Fruit fly (Drosophila melanogaster) whole organism, embryonic: ENCODE results near the gene Kah.

Source experiments
- Awh ChIP-seq: fragments of 200-800 bp; sonication (Bioruptor generic); IDR thresholded peaks from 2 replicates; pipeline ENCODE4, ENCODE4 v1.3.6; 2022; ENCODE audit warnings: missing biosample characterization, missing genetic modification characterization
- B-H1 ChIP-seq: fragments of 200-800 bp; sonication (Bioruptor generic); IDR thresholded peaks from 3 replicates; pipeline ENCODE4 v1.3.6; 2022; ENCODE audit warnings: missing biosample characterization, missing genetic modification characterization
- CG1024 ChIP-seq: fragments of 200-800 bp; sonication (Bioruptor generic); IDR thresholded peaks from 2 replicates; pipeline ENCODE4 v1.3.6; 2022; ENCODE audit warnings: missing biosample characterization, missing genetic modification characterization
- CG11398 ChIP-seq: fragments of 200-800 bp; sonication (Bioruptor generic); optimal IDR thresholded peaks from 2 replicates; lab custom pipeline; 2016; ENCODE audit warnings: missing biosample characterization, missing genetic modification characterization
- CG12299 ChIP-seq: fragments of 200-800 bp; sonication (Bioruptor generic); optimal IDR thresholded peaks from 2 replicates; lab custom pipeline; 2018; ENCODE audit warnings: missing biosample characterization, mild to moderate bottlenecking, missing genetic modification characterization
- CG12744 ChIP-seq: fragments of 200-800 bp; sonication (Bioruptor generic); optimal IDR thresholded peaks from 2 replicates; lab custom pipeline; 2016; ENCODE audit warnings: missing biosample characterization, missing genetic modification characterization
- CG13775 ChIP-seq: fragments of 200-800 bp; sonication (Bioruptor generic); optimal IDR thresholded peaks from 3 replicates; lab custom pipeline; 2017; ENCODE audit warnings: missing biosample characterization, mild to moderate bottlenecking, missing genetic modification characterization
- CG13894 ChIP-seq: fragments of 200-800 bp; sonication (Bioruptor generic); optimal IDR thresholded peaks from 3 replicates; lab custom pipeline; 2018; ENCODE audit warnings: missing biosample characterization, mild to moderate bottlenecking, missing genetic modification characterization, moderate library complexity
- CG14965 ChIP-seq: fragments of 200-800 bp; sonication (Bioruptor generic); optimal IDR thresholded peaks from 2 replicates; lab custom pipeline; 2016; ENCODE audit warnings: missing biosample characterization, missing genetic modification characterization, borderline replicate concordance
- CG15514 ChIP-seq: fragments of 200-800 bp; sonication (Bioruptor generic); optimal IDR thresholded peaks from 3 replicates; lab custom pipeline; 2017; ENCODE audit warnings: missing biosample characterization, missing genetic modification characterization, mild to moderate bottlenecking, moderate library complexity, missing genetic modification reagents
- CG16779 ChIP-seq: fragments of 200-800 bp; sonication (Bioruptor generic); IDR thresholded peaks from 2 replicates; pipeline ENCODE4 v1.3.6; 2022; ENCODE audit warnings: missing biosample characterization, missing genetic modification characterization
- CG17328 ChIP-seq: fragments of 200-800 bp; sonication (Bioruptor generic); IDR thresholded peaks from 2 replicates; pipeline ENCODE4 v1.3.6; 2022; ENCODE audit warnings: missing biosample characterization, missing genetic modification characterization
- CG17361 ChIP-seq: fragments of 200-800 bp; sonication (Bioruptor generic); IDR thresholded peaks from 3 replicates; pipeline ENCODE4 v1.3.6; 2022; ENCODE audit warnings: missing biosample characterization, missing genetic modification characterization
- CG17612 ChIP-seq: fragments of 200-800 bp; sonication (Bioruptor generic); IDR thresholded peaks from 2 replicates; pipeline ENCODE4 v1.3.6; 2022; ENCODE audit warnings: missing biosample characterization, missing genetic modification characterization
- CG18619 ChIP-seq: fragments of 200-800 bp; sonication (Bioruptor generic); optimal IDR thresholded peaks from 3 replicates; lab custom pipeline; 2017; ENCODE audit warnings: missing biosample characterization, mild to moderate bottlenecking, missing genetic modification characterization
- CG2889 ChIP-seq: fragments of 200-800 bp; sonication (Bioruptor generic); IDR thresholded peaks from 3 replicates; pipeline ENCODE4 v1.3.6; 2022; ENCODE audit warnings: missing biosample characterization, missing genetic modification characterization
- CG30403 ChIP-seq: fragments of 200-800 bp; sonication (Bioruptor generic); optimal IDR thresholded peaks from 3 replicates; lab custom pipeline; 2016; ENCODE audit warnings: missing biosample characterization, missing genetic modification characterization
- CG32767 ChIP-seq: fragments of 200-800 bp; sonication (Bioruptor generic); IDR thresholded peaks from 2 replicates; pipeline ENCODE4 v1.3.6; 2022; ENCODE audit warnings: missing biosample characterization, missing genetic modification characterization
- CG33213 ChIP-seq: fragments of 200-800 bp; sonication (Bioruptor generic); optimal IDR thresholded peaks from 3 replicates; lab custom pipeline; 2016; ENCODE audit warnings: missing biosample characterization, missing genetic modification characterization
- CG34224 ChIP-seq: fragments of 200-800 bp; sonication (Bioruptor generic); IDR thresholded peaks from 3 replicates; pipeline ENCODE4 v1.3.6; 2022; ENCODE audit warnings: missing biosample characterization, missing genetic modification characterization; ENCODE audit not compliant: partially characterized antibody
- CG3847 ChIP-seq: fragments of 200-800 bp; sonication (Bioruptor generic); IDR thresholded peaks from 2 replicates; pipeline ENCODE4 v1.3.6; 2022; ENCODE audit warnings: missing biosample characterization, missing genetic modification characterization
- CG4404 ChIP-seq: fragments of 200-800 bp; sonication (Bioruptor generic); IDR thresholded peaks from 2 replicates; pipeline ENCODE4 v1.3.6; 2022; ENCODE audit warnings: missing biosample characterization, missing genetic modification characterization
- CG6765 ChIP-seq: fragments of 200-800 bp; sonication (Bioruptor generic); optimal IDR thresholded peaks from 3 replicates; lab custom pipeline; 2017; ENCODE audit warnings: missing biosample characterization, mild to moderate bottlenecking, missing genetic modification characterization
- CG6791 ChIP-seq: fragments of 200-800 bp; sonication (Bioruptor generic); IDR thresholded peaks from 3 replicates; pipeline ENCODE4 v1.3.6; 2022; ENCODE audit warnings: missing biosample characterization, missing genetic modification characterization; ENCODE audit not compliant: partially characterized antibody
- CG9437 ChIP-seq: fragments of 200-800 bp; sonication (Bioruptor generic); optimal IDR thresholded peaks from 2 replicates; lab custom pipeline; 2018; ENCODE audit warnings: missing biosample characterization, mild to moderate bottlenecking, missing genetic modification characterization
- CrebB ChIP-seq: fragments of 200-800 bp; sonication (Bioruptor generic); optimal IDR thresholded peaks from 3 replicates; lab custom pipeline; 2018; ENCODE audit warnings: missing biosample characterization, mild to moderate bottlenecking, missing genetic modification characterization
- H15 ChIP-seq: fragments of 200-800 bp; sonication (Bioruptor generic); IDR thresholded peaks from 3 replicates; pipeline ENCODE4 v1.3.6; 2022; ENCODE audit warnings: missing biosample characterization, missing genetic modification characterization
- HLH3B ChIP-seq: fragments of 200-800 bp; sonication (Bioruptor generic); IDR thresholded peaks from 2 replicates; pipeline ENCODE4 v1.3.6; 2022; ENCODE audit warnings: missing biosample characterization, missing genetic modification characterization
- HLH54F ChIP-seq: fragments of 200-800 bp; sonication (Bioruptor generic); optimal IDR thresholded peaks from 3 replicates; lab custom pipeline; 2016; ENCODE audit warnings: missing biosample characterization, missing genetic modification characterization
- Hsf ChIP-seq: fragments of 200-800 bp; sonication (Bioruptor generic); optimal IDR thresholded peaks from 3 replicates; lab custom pipeline; 2016; ENCODE audit warnings: missing biosample characterization, missing genetic modification characterization
- MTF-1 ChIP-seq: fragments of 200-800 bp; sonication (Bioruptor generic); optimal IDR thresholded peaks from 2 replicates; lab custom pipeline; 2018; ENCODE audit warnings: missing biosample characterization, mild to moderate bottlenecking, missing genetic modification characterization, borderline replicate concordance
- NC2α ChIP-seq: fragments of 200-800 bp; sonication (Bioruptor generic); optimal IDR thresholded peaks from 2 replicates; lab custom pipeline; 2016; ENCODE audit warnings: missing biosample characterization, missing genetic modification characterization
- NK7.1 ChIP-seq: fragments of 200-800 bp; sonication (Bioruptor generic); optimal IDR thresholded peaks from 3 replicates; lab custom pipeline; 2016; ENCODE audit warnings: missing biosample characterization, missing genetic modification characterization
- Poxn ChIP-seq: fragments of 200-800 bp; sonication (Bioruptor generic); IDR thresholded peaks from 2 replicates; pipeline ENCODE4 v1.3.6; 2022; ENCODE audit warnings: missing biosample characterization, missing genetic modification characterization
- bbx ChIP-seq: fragments of 200-800 bp; sonication (Bioruptor generic); IDR thresholded peaks from 2 replicates; pipeline ENCODE4 v1.3.6; 2022; ENCODE audit warnings: missing biosample characterization, missing genetic modification characterization; ENCODE audit not compliant: partially characterized antibody
- eve ChIP-seq, 2 experiments: fragments of >200 bp; optimal IDR thresholded peaks; 2 replicates each; lab custom pipeline; 2017; ENCODE audit warnings: missing biosample characterization in 2 of 2, missing genetic modification characterization in 2 of 2
- fd3F ChIP-seq: fragments of 200-800 bp; sonication (Bioruptor generic); optimal IDR thresholded peaks from 2 replicates; lab custom pipeline; 2018; ENCODE audit warnings: missing biosample characterization, mild to moderate bottlenecking, missing genetic modification characterization, moderate library complexity
- gfzf ChIP-seq: fragments of 200-800 bp; sonication (Bioruptor generic); optimal IDR thresholded peaks from 2 replicates; lab custom pipeline; 2016; ENCODE audit warnings: missing biosample characterization, mild to moderate bottlenecking, missing genetic modification characterization, moderate library complexity
- nau ChIP-seq: fragments of 200-800 bp; sonication (Bioruptor generic); optimal IDR thresholded peaks from 3 replicates; lab custom pipeline; 2017; ENCODE audit warnings: missing biosample characterization, mild to moderate bottlenecking, missing genetic modification characterization, missing genetic modification reagents
- nmo ChIP-seq: fragments of 200-800 bp; sonication (Bioruptor generic); optimal IDR thresholded peaks from 2 replicates; lab custom pipeline; 2018; ENCODE audit warnings: missing biosample characterization, mild to moderate bottlenecking, missing genetic modification characterization, moderate library complexity
- pb ChIP-seq: fragments of 200-800 bp; sonication (Bioruptor generic); optimal IDR thresholded peaks from 3 replicates; lab custom pipeline; 2016; ENCODE audit warnings: missing biosample characterization, missing genetic modification characterization
- rib ChIP-seq: fragments of 200-800 bp; sonication (Bioruptor generic); IDR thresholded peaks from 2 replicates; pipeline ENCODE4 v1.3.6; 2022; ENCODE audit warnings: missing biosample characterization, missing genetic modification characterization
- salm ChIP-seq: fragments of 200-800 bp; sonication (Bioruptor generic); optimal IDR thresholded peaks from 2 replicates; lab custom pipeline; 2018; ENCODE audit warnings: missing biosample characterization, mild to moderate bottlenecking, missing genetic modification characterization
- scrt ChIP-seq: fragments of 200-800 bp; sonication (Bioruptor generic); optimal IDR thresholded peaks from 2 replicates; lab custom pipeline; 2018; ENCODE audit warnings: missing biosample characterization, mild to moderate bottlenecking, missing genetic modification characterization, moderate library complexity
- toy ChIP-seq: fragments of 200-800 bp; sonication (Bioruptor generic); IDR thresholded peaks from 2 replicates; pipeline ENCODE4 v1.3.6; 2022; ENCODE audit warnings: missing biosample characterization, missing genetic modification characterization
- twi ChIP-seq: fragments of 200-800 bp; optimal IDR thresholded peaks from 2 replicates; lab custom pipeline; 2019; ENCODE audit warnings: missing biosample characterization, mild to moderate bottlenecking, missing genetic modification characterization, moderate library complexity
- usp ChIP-seq: fragments of >200 bp; optimal IDR thresholded peaks from 2 replicates; lab custom pipeline; 2017; ENCODE audit warnings: missing biosample characterization, missing genetic modification characterization
- wek ChIP-seq: fragments of 200-800 bp; sonication (Bioruptor generic); optimal IDR thresholded peaks from 3 replicates; lab custom pipeline; 2018; ENCODE audit warnings: missing biosample characterization, mild to moderate bottlenecking, missing genetic modification characterization, moderate library complexity

The Kah gene

DNA sequence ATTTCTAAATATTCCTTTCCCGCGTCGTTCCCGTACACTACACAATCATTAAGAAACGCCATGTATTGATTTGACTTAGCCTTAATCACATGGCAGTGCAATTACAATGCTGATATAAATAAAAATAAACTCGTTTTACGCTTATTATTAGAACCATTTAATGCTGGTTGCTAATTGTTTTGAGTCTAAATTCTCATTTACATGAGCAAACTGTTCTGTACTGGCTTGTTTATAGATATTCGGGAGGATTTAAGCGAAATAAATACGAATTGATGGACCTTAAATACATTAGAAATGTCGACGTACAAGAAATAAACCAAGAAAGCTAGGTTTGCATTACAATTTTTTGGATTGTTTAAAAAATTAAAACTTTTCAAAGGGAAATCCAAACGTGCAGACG is 38.3 kb upstream of the Kah start:
- TF ChIP-seq gfzf: no peak
- peak; percentile 43; the same call in 1 of the 3 replicates for TF ChIP-seq CG17361 (GFP tag; lab: Robert Waterston, UW)
- TF ChIP-seq CG13775: peak; percentile 8
- TF ChIP-seq CG30403 (GFP tag; lab: Kevin White, UChicago): peak; percentile 11
- no peak for TF ChIP-seq bbx (GFP tag; lab: Robert Waterston, UW)
- 0 out of 2 replicates have a peak, but pooled peaks have one; percentile 0 for TF ChIP-seq CG17612
- peak in 1 of 2 experiments; percentile 77 for TF ChIP-seq eve (GFP tag; optimal IDR thresholded peaks at IDR 0.05; lab: Kevin White, UChicago)
- peak; percentile 15 for TF ChIP-seq CG18619 (GFP tag; lab: Kevin White, UChicago)
- peak; percentile 66 for TF ChIP-seq CG9437 (GFP tag; lab: Kevin White, UChicago)
- no peak for TF ChIP-seq fd3F
- 0 out of 3 replicates have a peak, but pooled peaks have one; percentile 1 for TF ChIP-seq H15 (GFP tag; lab: Robert Waterston, UW)

DNA sequence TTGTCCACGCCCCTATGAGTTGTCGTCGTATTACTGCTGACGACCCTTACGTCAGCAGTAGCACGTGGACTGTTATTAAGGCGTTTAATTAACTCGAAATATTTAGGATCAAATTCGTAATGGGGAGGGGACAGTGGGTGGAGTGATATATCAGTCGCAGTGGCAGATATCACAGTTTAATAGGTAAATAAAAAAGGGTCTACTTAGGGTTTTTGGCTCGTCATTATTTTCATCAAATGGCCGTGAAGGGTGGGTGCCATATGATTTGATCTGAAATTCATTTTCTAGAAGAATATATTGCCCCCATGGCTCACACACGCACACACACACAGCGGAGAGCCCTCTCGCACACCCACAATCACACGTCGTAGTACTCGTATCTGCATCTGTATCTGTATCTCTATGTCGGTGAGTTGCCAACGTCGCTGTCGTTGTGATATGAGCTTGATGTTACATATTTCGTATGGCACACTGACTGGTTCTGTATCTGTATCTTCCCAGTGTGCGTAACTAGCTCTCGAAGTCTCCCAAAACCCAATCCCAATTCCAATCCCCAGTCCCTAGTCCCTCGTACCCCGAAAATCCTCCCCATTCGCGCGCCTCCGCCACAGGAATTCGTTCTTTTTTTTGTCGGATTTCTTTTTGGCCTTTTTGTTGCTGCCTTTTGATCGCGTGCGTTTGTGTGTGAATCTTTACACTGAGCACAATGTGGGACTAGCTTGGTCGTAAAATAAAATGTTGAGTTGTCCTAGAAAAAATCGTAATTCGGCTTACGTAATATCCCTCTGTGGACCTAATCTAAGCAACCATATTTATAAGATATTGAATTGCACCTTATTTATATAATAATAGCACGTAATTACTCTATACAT is 37.7 kb upstream of the Kah start:
- no peak; the same call in 2 of the 3 replicates for TF ChIP-seq CG34224 (GFP tag; lab: Robert Waterston, UW)
- no peak for TF ChIP-seq usp (GFP tag; lab: Kevin White, UChicago)
- peak; percentile 58 for TF ChIP-seq B-H1 (GFP tag; lab: Robert Waterston, UW)
- 0 out of 2 replicates have a peak, but pooled peaks have one; percentile 41 for TF ChIP-seq Awh (GFP tag; lab: Robert Waterston, UW)
- peak; percentile 74 for TF ChIP-seq CG13894
- peak; percentile 33; the same call in 1 of the 2 replicates for TF ChIP-seq CG4404
- no peak for TF ChIP-seq twi (tag; lab: Kevin White, UChicago)
- TF ChIP-seq NC2α (GFP tag; lab: Kevin White, UChicago): no peak
- peak in 1 of 2 experiments; percentile 66 for TF ChIP-seq eve (GFP tag; optimal IDR thresholded peaks at IDR 0.05; lab: Kevin White, UChicago)
- TF ChIP-seq nau: no peak
- no peak for TF ChIP-seq CG2889 (GFP tag; lab: Robert Waterston, UW)
- TF ChIP-seq CG12299: no peak
- peak; percentile 34 for TF ChIP-seq Hsf
- peak; percentile 33 for TF ChIP-seq scrt (GFP tag; lab: Kevin White, UChicago)
- TF ChIP-seq CG14965 (GFP tag; lab: Kevin White, UChicago): no peak
- no peak for TF ChIP-seq CG15514
- TF ChIP-seq CG33213 (GFP tag; lab: Kevin White, UChicago): no peak
- no peak for TF ChIP-seq HLH54F (GFP tag; lab: Kevin White, UChicago)
- TF ChIP-seq salm: no peak
- TF ChIP-seq CG12744 (GFP tag; lab: Kevin White, UChicago): no peak
- no peak for TF ChIP-seq CG6791 (GFP tag; lab: Robert Waterston, UW)
- no peak for TF ChIP-seq CG6765
- TF ChIP-seq CG16779 (GFP tag; lab: Robert Waterston, UW): 0 out of 2 replicates have a peak, but pooled peaks have one; percentile 29
- no peak for TF ChIP-seq Poxn (GFP tag; lab: Robert Waterston, UW)
- TF ChIP-seq CG1024: no peak
- TF ChIP-seq MTF-1 (GFP tag; lab: Kevin White, UChicago): no peak
- TF ChIP-seq toy (GFP tag; lab: Robert Waterston, UW): no peak
- no peak for TF ChIP-seq NK7.1
- TF ChIP-seq rib: no peak
- TF ChIP-seq CrebB (tag; lab: Kevin White, UChicago): no peak
- TF ChIP-seq CG3847 (GFP tag; lab: Robert Waterston, UW): peak; percentile 57
- peak; percentile 29; the same call in 1 of the 2 replicates for TF ChIP-seq CG17328 (GFP tag; lab: Robert Waterston, UW)
- TF ChIP-seq nmo (GFP tag; lab: Kevin White, UChicago): peak; percentile 49
- TF ChIP-seq pb: no peak
- peak; percentile 26; the same call in 1 of the 2 replicates for TF ChIP-seq CG32767 (GFP tag; lab: Robert Waterston, UW)
- no peak for TF ChIP-seq wek (GFP tag; lab: Kevin White, UChicago)
- no peak for TF ChIP-seq CG11398
- TF ChIP-seq HLH3B (GFP tag; lab: Robert Waterston, UW): peak; percentile 12; the same call in 1 of the 2 replicates
